Fruit fly (Drosophila melanogaster): Measurements from ENCODE around the gene Fmr1.

DNA sequence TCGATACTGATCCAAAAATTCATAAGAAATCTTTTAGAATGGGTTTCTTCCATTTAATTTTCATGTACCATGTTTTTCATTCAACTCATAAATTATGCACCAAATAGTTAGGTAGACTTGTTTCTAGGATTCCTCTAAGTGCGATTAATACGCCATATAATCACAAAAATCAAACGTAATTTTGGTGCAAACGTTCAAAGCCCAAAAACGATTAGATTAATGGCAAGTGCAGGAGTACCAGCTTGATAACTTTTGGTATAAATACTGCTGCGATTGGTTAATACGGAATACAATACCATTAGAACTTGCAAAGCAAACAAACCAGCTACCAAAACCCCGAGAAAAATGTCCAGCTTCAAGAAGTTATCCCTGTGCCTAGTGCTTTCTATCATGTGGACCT lies 50.0 kb downstream of the Fmr1 start, which contains the start of gene Npc2c:
- TF ChIP-seq CG8478 (optimal IDR thresholded peaks at IDR 0.05) (no peak), CTCF (optimal IDR thresholded peaks at IDR 0.05) (no peak)
